Worm (Caenorhabditis elegans) whole organism, young adult: ENCODE results near the gene kbp-1.
A peak's percentile ranks its signal among the peaks of the same experiment; 100 is the strongest.

Source experiments
- B0336.3 ChIP-seq: fragments of 200-800 bp; sonication (Bioruptor generic); IDR thresholded peaks from 2 replicates; pipeline ENCODE4 v1.3.6; 2022; ENCODE audit warnings: missing genetic modification characterization, missing compliant biosample characterization
- C17E4.6 ChIP-seq: fragments of 200-800 bp; sonication (Bioruptor generic); IDR thresholded peaks from 2 replicates; pipeline ENCODE4 v1.3.6; 2022; ENCODE audit warnings: missing genetic modification reagents, missing genetic modification characterization, missing compliant biosample characterization
- D2030.7 ChIP-seq: fragments of 200-800 bp; sonication (Bioruptor generic); IDR thresholded peaks from 2 replicates; pipeline ENCODE4 v1.3.6; 2022; ENCODE audit warnings: missing genetic modification reagents, missing genetic modification characterization, missing compliant biosample characterization
- F10E7.11 ChIP-seq: sonication (generic microtip); optimal IDR thresholded peaks from 2 replicates; lab custom pipeline; 2017; ENCODE audit warnings: mild to moderate bottlenecking, missing genetic modification characterization, moderate library complexity, missing compliant biosample characterization
- F37B4.10 ChIP-seq: fragments of 200-800 bp; sonication (Bioruptor generic); IDR thresholded peaks from 2 replicates; pipeline ENCODE4 v1.3.6; 2022; ENCODE audit warnings: missing genetic modification characterization, missing compliant biosample characterization
- F49E8.2 ChIP-seq: sonication (generic microtip); optimal IDR thresholded peaks from 3 replicates; lab custom pipeline; 2017; ENCODE audit warnings: missing genetic modification characterization, mild to moderate bottlenecking, missing compliant biosample characterization, antibody characterized with exemption, moderate library complexity; ENCODE audit not compliant: insufficient read depth
- F52B5.7 ChIP-seq: sonication (generic microtip); optimal IDR thresholded peaks from 2 replicates; lab custom pipeline; 2016; ENCODE audit warnings: mild to moderate bottlenecking, missing genetic modification characterization, missing compliant biosample characterization
- F57C9.4 ChIP-seq: sonication (generic microtip); optimal IDR thresholded peaks from 2 replicates; lab custom pipeline; 2017; ENCODE audit warnings: mild to moderate bottlenecking, missing genetic modification characterization, missing compliant biosample characterization
- T26A5.8 ChIP-seq: sonication (generic microtip); optimal IDR thresholded peaks from 2 replicates; lab custom pipeline; 2016; ENCODE audit warnings: missing genetic modification characterization, missing compliant biosample characterization
- Y53G8AR.9 ChIP-seq: fragments of 200-800 bp; sonication (Bioruptor generic); conservative IDR thresholded peaks from 2 replicates; pipeline ENCODE4 v1.3.6; 2022; ENCODE audit warnings: missing genetic modification reagents, missing genetic modification characterization, missing compliant biosample characterization
- Y67H2A.10 ChIP-seq: fragments of 200-800 bp; sonication (Bioruptor generic); conservative IDR thresholded peaks from 2 replicates; pipeline ENCODE4 v1.3.6; 2022; ENCODE audit warnings: missing genetic modification reagents, missing genetic modification characterization, missing compliant biosample characterization
- Y79H2A.3 ChIP-seq: fragments of 200-800 bp; sonication (Bioruptor generic); conservative IDR thresholded peaks from 2 replicates; pipeline ENCODE4 v1.3.6; 2022; ENCODE audit warnings: missing genetic modification reagents, missing genetic modification characterization, missing compliant biosample characterization
- akir-1 ChIP-seq: fragments of 200-800 bp; sonication (Bioruptor generic); optimal IDR thresholded peaks from 2 replicates; lab custom pipeline; 2018; ENCODE audit warnings: mild to moderate bottlenecking, missing genetic modification characterization, moderate library complexity, missing compliant biosample characterization
- ama-1 ChIP-seq, 3 experiments: fragments of 150-350 bp in 1 of 3; sonication (generic microtip) in 2 of 3; optimal IDR thresholded peaks; 2 replicates each; lab custom pipeline; 2014 to 2018; ENCODE audit warnings: missing biosample characterization in 2 of 3, missing genetic modification characterization in 2 of 3, missing genetic modification reagents in 2 of 3
- aptf-3 ChIP-seq: fragments of 200-800 bp; sonication (Bioruptor generic); IDR thresholded peaks from 2 replicates; pipeline ENCODE4 v1.3.6; 2022; ENCODE audit warnings: missing genetic modification characterization, missing compliant biosample characterization
- atf-7 ChIP-seq: sonication (generic microtip); optimal IDR thresholded peaks from 2 replicates; lab custom pipeline; 2017; ENCODE audit warnings: mild to moderate bottlenecking, missing genetic modification characterization, missing compliant biosample characterization
- attf-5 ChIP-seq: fragments of 200-800 bp; sonication (Bioruptor generic); optimal IDR thresholded peaks from 2 replicates; lab custom pipeline; 2018; ENCODE audit warnings: mild to moderate bottlenecking, missing genetic modification characterization, missing compliant biosample characterization
- bed-2 ChIP-seq: fragments of 200-800 bp; sonication (Bioruptor generic); IDR thresholded peaks from 2 replicates; pipeline ENCODE4 v1.3.6; 2022; ENCODE audit warnings: missing genetic modification reagents, missing genetic modification characterization, missing compliant biosample characterization
- ccch-3 ChIP-seq: fragments of 200-800 bp; sonication (Bioruptor generic); optimal IDR thresholded peaks from 2 replicates; lab custom pipeline; 2018; ENCODE audit warnings: mild to moderate bottlenecking, missing genetic modification characterization, missing compliant biosample characterization
- ceh-27 ChIP-seq: fragments of 200-800 bp; sonication (Bioruptor generic); optimal IDR thresholded peaks from 2 replicates; lab custom pipeline; 2018; ENCODE audit warnings: mild to moderate bottlenecking, missing genetic modification characterization, moderate library complexity, missing compliant biosample characterization
- ceh-58 ChIP-seq: fragments of 200-800 bp; sonication (Bioruptor generic); IDR thresholded peaks from 2 replicates; pipeline ENCODE4 v1.3.6; 2022; ENCODE audit warnings: missing genetic modification characterization, missing compliant biosample characterization
- dox-1 ChIP-seq: fragments of 200-800 bp; sonication (Bioruptor generic); IDR thresholded peaks from 2 replicates; pipeline ENCODE4 v1.3.6; 2022; ENCODE audit warnings: missing genetic modification reagents, missing genetic modification characterization, missing compliant biosample characterization
- ets-4 ChIP-seq: fragments of 200-800 bp; sonication (Bioruptor generic); optimal IDR thresholded peaks from 2 replicates; lab custom pipeline; 2018; ENCODE audit warnings: mild to moderate bottlenecking, missing genetic modification characterization, missing compliant biosample characterization
- fkh-3 ChIP-seq: sonication (generic microtip); optimal IDR thresholded peaks from 2 replicates; lab custom pipeline; 2016; ENCODE audit warnings: mild to moderate bottlenecking, missing genetic modification characterization, missing compliant biosample characterization
- gei-17 ChIP-seq: fragments of 200-800 bp; sonication (Bioruptor generic); optimal IDR thresholded peaks from 2 replicates; lab custom pipeline; 2018; ENCODE audit warnings: mild to moderate bottlenecking, missing genetic modification characterization, missing compliant biosample characterization
- hmg-20 ChIP-seq: fragments of 200-800 bp; sonication (Bioruptor generic); IDR thresholded peaks from 2 replicates; pipeline ENCODE4 v1.3.6; 2022; ENCODE audit warnings: missing genetic modification reagents, missing genetic modification characterization, missing compliant biosample characterization
- lin-26 ChIP-seq: fragments of 200-800 bp; sonication (Bioruptor generic); IDR thresholded peaks from 2 replicates; pipeline ENCODE4 v1.3.6; 2022; ENCODE audit warnings: missing genetic modification reagents, missing genetic modification characterization, missing compliant biosample characterization
- lin-35 ChIP-seq, 3 experiments: fragments of 150-350 bp in 2 of 3; sonication (generic microtip) in 1 of 3; optimal IDR thresholded peaks; 2 replicates each; lab custom pipeline; 2014 to 2018; ENCODE audit warnings: missing biosample characterization in 3 of 3, missing genetic modification characterization in 3 of 3, missing genetic modification reagents in 3 of 3
- lir-1 ChIP-seq: fragments of 200-800 bp; sonication (Bioruptor generic); conservative IDR thresholded peaks from 2 replicates; pipeline ENCODE4 v1.3.6; 2022; ENCODE audit warnings: missing genetic modification reagents, missing genetic modification characterization, missing compliant biosample characterization
- lsl-1 ChIP-seq: fragments of 200-800 bp; sonication (Bioruptor generic); optimal IDR thresholded peaks from 2 replicates; lab custom pipeline; 2018; ENCODE audit warnings: mild to moderate bottlenecking, missing genetic modification characterization, moderate library complexity, missing compliant biosample characterization
- lsy-27 ChIP-seq: sonication (generic microtip); optimal IDR thresholded peaks from 2 replicates; lab custom pipeline; 2017; ENCODE audit warnings: missing genetic modification characterization, mild to moderate bottlenecking, missing compliant biosample characterization, antibody characterized with exemption, missing genotype, borderline replicate concordance; ENCODE audit not compliant: insufficient read depth
- madf-6 ChIP-seq: fragments of 200-800 bp; sonication (Bioruptor generic); IDR thresholded peaks from 2 replicates; pipeline ENCODE4 v1.3.6; 2022; ENCODE audit warnings: missing genetic modification reagents, missing genetic modification characterization, missing compliant biosample characterization
- mcd-1 ChIP-seq: fragments of 200-800 bp; sonication (Bioruptor generic); IDR thresholded peaks from 2 replicates; pipeline ENCODE4 v1.3.6; 2022; ENCODE audit warnings: missing genetic modification reagents, missing genetic modification characterization, missing compliant biosample characterization
- nhr-179 ChIP-seq: sonication (generic microtip); optimal IDR thresholded peaks from 2 replicates; lab custom pipeline; 2016; ENCODE audit warnings: mild to moderate bottlenecking, missing genetic modification characterization, missing compliant biosample characterization
- repo-1 ChIP-seq: sonication (generic microtip); optimal IDR thresholded peaks from 2 replicates; lab custom pipeline; 2017; ENCODE audit warnings: mild to moderate bottlenecking, missing genetic modification characterization, missing compliant biosample characterization
- sdz-38 ChIP-seq: sonication (generic microtip); optimal IDR thresholded peaks from 2 replicates; lab custom pipeline; 2016; ENCODE audit warnings: missing genotype, missing genetic modification characterization, missing compliant biosample characterization
- sea-2 ChIP-seq: fragments of 200-800 bp; sonication (Bioruptor generic); IDR thresholded peaks from 2 replicates; pipeline ENCODE4 v1.3.6; 2022; ENCODE audit warnings: missing genetic modification characterization, missing compliant biosample characterization
- snpc-1.1 ChIP-seq: sonication (generic microtip); optimal IDR thresholded peaks from 2 replicates; lab custom pipeline; 2017; ENCODE audit warnings: missing genetic modification characterization, mild to moderate bottlenecking, missing compliant biosample characterization, antibody characterized with exemption, moderate library complexity, missing genotype, missing genetic modification reagents; ENCODE audit not compliant: insufficient read depth
- snpc-3.4 ChIP-seq: sonication (generic microtip); optimal IDR thresholded peaks from 2 replicates; lab custom pipeline; 2017; ENCODE audit warnings: missing genetic modification characterization, mild to moderate bottlenecking, missing compliant biosample characterization, antibody characterized with exemption, moderate library complexity, missing genotype, missing genetic modification reagents
- somi-1 ChIP-seq: fragments of 200-800 bp; sonication (Bioruptor generic); optimal IDR thresholded peaks from 2 replicates; lab custom pipeline; 2018; ENCODE audit warnings: mild to moderate bottlenecking, missing genetic modification characterization, missing compliant biosample characterization
- tbp1 ChIP-seq: fragments of 200-800 bp; sonication (Bioruptor generic); optimal IDR thresholded peaks from 2 replicates; lab custom pipeline; 2018; ENCODE audit warnings: mild to moderate bottlenecking, missing genetic modification characterization, missing compliant biosample characterization
- tbx-9 ChIP-seq: sonication (generic microtip); optimal IDR thresholded peaks from 2 replicates; lab custom pipeline; 2016; ENCODE audit warnings: borderline replicate concordance, missing genetic modification characterization, inconsistent platforms, missing compliant biosample characterization
- xnd-1 ChIP-seq: sonication (generic microtip); optimal IDR thresholded peaks from 2 replicates; lab custom pipeline; 2016; ENCODE audit warnings: missing genotype, missing genetic modification reagents, missing genetic modification characterization, missing compliant biosample characterization
- zfh-2 ChIP-seq: fragments of 200-800 bp; sonication (Bioruptor generic); conservative IDR thresholded peaks from 2 replicates; pipeline ENCODE4 v1.3.6; 2022; ENCODE audit warnings: missing genetic modification reagents, missing genetic modification characterization, missing compliant biosample characterization
- zim-3 ChIP-seq: sonication (generic microtip); optimal IDR thresholded peaks from 2 replicates; lab custom pipeline; 2017; ENCODE audit warnings: mild to moderate bottlenecking, missing genetic modification characterization, moderate library complexity, missing compliant biosample characterization
- ztf-25 ChIP-seq: fragments of 200-800 bp; sonication (Bioruptor generic); IDR thresholded peaks from 2 replicates; pipeline ENCODE4 v1.3.6; 2022; ENCODE audit warnings: missing genetic modification reagents, missing genetic modification characterization, missing compliant biosample characterization
- ztf-26 ChIP-seq: sonication (generic microtip); optimal IDR thresholded peaks from 2 replicates; lab custom pipeline; 2017; ENCODE audit warnings: missing genetic modification characterization, missing compliant biosample characterization
- ztf-3 ChIP-seq: fragments of 200-800 bp; sonication (Bioruptor generic); optimal IDR thresholded peaks from 2 replicates; lab custom pipeline; 2018; ENCODE audit warnings: mild to moderate bottlenecking, missing genetic modification characterization, missing compliant biosample characterization
- ztf-6 ChIP-seq: fragments of 200-800 bp; sonication (Bioruptor generic); IDR thresholded peaks from 2 replicates; pipeline ENCODE4 v1.3.6; 2022; ENCODE audit warnings: missing genetic modification reagents, missing genetic modification characterization, missing compliant biosample characterization

The kbp-1 gene

ce11 chrIII:6895166-6895565 is 25.7 kb downstream of the kbp-1 start (continued):
- TF ChIP-seq gei-17 (GFP tag; lab: Kevin White, UChicago) (no peak), attf-5 (peak; percentile 42), ccch-3 (GFP tag; lab: Kevin White, UChicago) (no peak), dox-1 (GFP tag; lab: Robert Waterston, UW) (peak; percentile 47; the same call in 1 of the 2 replicates), lsy-27 (tag; lab: Kevin White, UChicago) (no peak), Y53G8AR.9 (GFP tag; lab: Robert Waterston, UW) (no peak), lin-35 (GFP tag; optimal IDR thresholded peaks at IDR 0.05; lab: Kevin White, UChicago) (no peak), madf-6 (GFP tag; lab: Robert Waterston, UW) (peak; percentile 31; the same call in 1 of the 2 replicates), tbx-9 (no peak), ztf-25 (GFP tag; lab: Robert Waterston, UW) (no peak), atf-7 (peak; percentile 77), snpc-3.4 (tag; lab: Kevin White, UChicago) (no peak), F49E8.2 (no peak), bed-2 (no peak), ztf-26 (tag; lab: Kevin White, UChicago) (peak; percentile 31), F57C9.4 (tag; lab: Kevin White, UChicago) (no peak), nhr-179 (no peak), aptf-3 (GFP tag; lab: Robert Waterston, UW) (no peak), F10E7.11 (no peak), akir-1 (GFP tag; lab: Kevin White, UChicago) (no peak), T26A5.8 (tag; lab: Kevin White, UChicago) (no peak), ama-1 (optimal IDR thresholded peaks at IDR 0.05; lab: Kevin White, UChicago) (no peak), ama-1 (GFP tag; optimal IDR thresholded peaks at IDR 0.05; lab: Kevin White, UChicago) (peak in 1 of 2 experiments; percentile 51), ets-4 (GFP tag; lab: Kevin White, UChicago) (peak; percentile 49), fkh-3 (no peak), sea-2 (GFP tag; lab: Robert Waterston, UW) (no peak), xnd-1 (no peak), sdz-38 (no peak), F52B5.7 (no peak), ztf-6 (GFP tag; lab: Robert Waterston, UW) (no peak), lir-1 (peak; percentile 25; the same call in 1 of the 2 replicates), lsl-1 (no peak), Y67H2A.10 (GFP tag; lab: Robert Waterston, UW) (no peak)

ce11 chrIII:6895677-6896076 is 26.2 kb downstream of the kbp-1 start:
- TF ChIP-seq D2030.7 (GFP tag; lab: Robert Waterston, UW) (no peak), Y53G8AR.9 (GFP tag; lab: Robert Waterston, UW) (no peak), zfh-2 (GFP tag; lab: Robert Waterston, UW) (no peak), repo-1 (tag; lab: Kevin White, UChicago) (no peak), F37B4.10 (GFP tag; lab: Robert Waterston, UW) (no peak), lin-26 (GFP tag; lab: Robert Waterston, UW) (no peak), C17E4.6 (GFP tag; lab: Robert Waterston, UW) (no peak), snpc-1.1 (no peak), tbx-9 (no peak), zim-3 (tag; lab: Kevin White, UChicago) (no peak), somi-1 (GFP tag; lab: Kevin White, UChicago) (no peak), ceh-58 (no peak), tbp1 (GFP tag; lab: Kevin White, UChicago) (no peak), mcd-1 (no peak), ztf-3 (GFP tag; lab: Kevin White, UChicago) (no peak), ceh-27 (no peak), Y79H2A.3 (no peak), B0336.3 (no peak), hmg-20 (GFP tag; lab: Robert Waterston, UW) (no peak)
